Worm (Caenorhabditis elegans): ENCODE measurements around the gene F47B10.9.

DNA sequence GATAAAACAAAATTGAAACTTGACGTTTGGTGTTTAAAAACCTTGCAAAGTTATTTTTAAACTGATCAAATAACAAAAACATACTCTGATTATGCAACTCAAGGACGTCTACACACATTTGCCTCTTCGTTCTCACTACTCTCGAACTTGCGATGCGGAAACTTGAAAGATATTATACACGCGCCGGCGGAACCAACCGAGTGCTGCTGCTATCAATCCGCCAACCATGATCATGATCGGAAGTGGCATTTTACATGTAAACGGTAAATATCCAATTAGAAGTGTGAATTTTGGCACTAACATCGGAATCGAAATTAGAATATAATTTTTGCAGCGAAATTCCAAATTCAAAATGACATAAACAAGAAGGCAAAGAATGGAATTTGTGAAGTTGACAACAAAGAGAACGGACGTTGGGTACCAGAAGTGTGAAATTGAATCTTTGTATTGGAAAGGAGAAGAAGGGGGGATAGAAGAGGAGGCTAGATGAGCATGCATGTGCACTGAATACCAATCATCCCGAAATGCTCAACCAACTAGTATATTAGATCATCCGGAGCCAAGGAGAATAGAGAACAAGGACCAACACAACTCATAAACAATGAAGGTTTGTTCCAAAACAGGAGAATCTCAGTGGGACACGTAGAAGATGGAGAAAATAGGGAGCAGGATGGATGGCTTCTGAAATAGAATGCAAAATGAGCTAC lies 19.6 kb upstream of the F47B10.9 start:
- no peak for TF ChIP-seq lag-1 (GFP tag; IDR thresholded peaks at IDR 0.05)
- TF ChIP-seq madf-6 (GFP tag; IDR thresholded peaks at IDR 0.05), result no peak
- TF ChIP-seq T07F8.4 (tag; optimal IDR thresholded peaks at IDR 0.05), result no peak
- TF ChIP-seq die-1 (tag; optimal IDR thresholded peaks at IDR 0.05), result no peak
- no peak for TF ChIP-seq F57A8.1 (GFP tag; optimal IDR thresholded peaks at IDR 0.05)
- TF ChIP-seq cebp-2 (GFP tag; IDR thresholded peaks at IDR 0.05), result no peak
- no peak for TF ChIP-seq bed-2 (GFP tag; IDR thresholded peaks at IDR 0.05)
- no peak for TF ChIP-seq madf-3 (GFP tag; IDR thresholded peaks at IDR 0.05)
